Fruit fly (Drosophila melanogaster) whole organism, embryonic: ENCODE measurements around the gene Tob.

Experiments
- Bdp1 ChIP-seq: fragments of 200-800 bp; sonication (Bioruptor generic); optimal IDR thresholded peaks from 3 replicates; lab custom pipeline; 2016; ENCODE audit warnings: missing biosample characterization, missing genetic modification characterization
- CG10543 ChIP-seq: fragments of 200-800 bp; sonication (Bioruptor generic); optimal IDR thresholded peaks from 3 replicates; lab custom pipeline; 2017; ENCODE audit warnings: missing biosample characterization, mild to moderate bottlenecking, missing genetic modification characterization, moderate library complexity
- CG10654 ChIP-seq: fragments of 200-800 bp; sonication (Bioruptor generic); optimal IDR thresholded peaks from 2 replicates; lab custom pipeline; 2016; ENCODE audit warnings: missing biosample characterization, missing genetic modification characterization
- CG11093 ChIP-seq: fragments of 200-800 bp; sonication (Bioruptor generic); IDR thresholded peaks from 3 replicates; pipeline ENCODE4 v1.3.6; 2022; ENCODE audit warnings: missing biosample characterization, missing genetic modification characterization
- CG12744 ChIP-seq: fragments of 200-800 bp; sonication (Bioruptor generic); optimal IDR thresholded peaks from 2 replicates; lab custom pipeline; 2016; ENCODE audit warnings: missing biosample characterization, missing genetic modification characterization
- CG13287 ChIP-seq: fragments of 200-800 bp; sonication (Bioruptor generic); IDR thresholded peaks from 2 replicates; pipeline ENCODE4 v1.3.6; 2022; ENCODE audit warnings: missing biosample characterization, missing genetic modification characterization; ENCODE audit not compliant: partially characterized antibody
- CG14050 ChIP-seq: fragments of 200-800 bp; sonication (Bioruptor generic); IDR thresholded peaks from 3 replicates; pipeline ENCODE4 v1.3.6; 2022; ENCODE audit warnings: missing biosample characterization, missing genetic modification characterization
- CG14710 ChIP-seq: fragments of 200-800 bp; sonication (Bioruptor generic); optimal IDR thresholded peaks from 3 replicates; lab custom pipeline; 2019; ENCODE audit warnings: missing biosample characterization, mild to moderate bottlenecking, missing genetic modification characterization, moderate library complexity
- CG15011 ChIP-seq: fragments of 200-800 bp; sonication (Bioruptor generic); optimal IDR thresholded peaks from 3 replicates; lab custom pipeline; 2018; ENCODE audit warnings: missing biosample characterization, mild to moderate bottlenecking, missing genetic modification characterization
- CG1529 ChIP-seq: fragments of 200-800 bp; sonication (Bioruptor generic); optimal IDR thresholded peaks from 3 replicates; lab custom pipeline; 2018; ENCODE audit warnings: missing biosample characterization, missing genetic modification characterization
- CG1602 ChIP-seq: fragments of 200-800 bp; sonication (Bioruptor generic); optimal IDR thresholded peaks from 3 replicates; lab custom pipeline; 2016; ENCODE audit warnings: missing biosample characterization, missing genetic modification characterization
- CG18011 ChIP-seq: fragments of 200-800 bp; sonication (Bioruptor generic); optimal IDR thresholded peaks from 2 replicates; lab custom pipeline; 2017; ENCODE audit warnings: missing biosample characterization, missing genetic modification characterization, mild to moderate bottlenecking, moderate library complexity, missing genotype
- CG30403 ChIP-seq: fragments of 200-800 bp; sonication (Bioruptor generic); optimal IDR thresholded peaks from 3 replicates; lab custom pipeline; 2016; ENCODE audit warnings: missing biosample characterization, missing genetic modification characterization
- CG6654 ChIP-seq: fragments of 200-800 bp; sonication (Bioruptor generic); optimal IDR thresholded peaks from 2 replicates; lab custom pipeline; 2017; ENCODE audit warnings: missing biosample characterization, mild to moderate bottlenecking, missing genetic modification characterization
- CG7963 ChIP-seq: fragments of 200-800 bp; sonication (Bioruptor generic); IDR thresholded peaks from 3 replicates; pipeline ENCODE4 v1.3.6; 2022; ENCODE audit warnings: missing biosample characterization, missing genetic modification characterization; ENCODE audit not compliant: partially characterized antibody
- CG9727 ChIP-seq: fragments of 200-800 bp; sonication (Bioruptor generic); optimal IDR thresholded peaks from 3 replicates; lab custom pipeline; 2017; ENCODE audit warnings: missing biosample characterization, mild to moderate bottlenecking, missing genetic modification characterization
- CTCF ChIP-seq: fragments of 200-800 bp; sonication (Bioruptor generic); optimal IDR thresholded peaks from 2 replicates; lab custom pipeline; 2017; ENCODE audit warnings: missing biosample characterization, mild to moderate bottlenecking, missing genetic modification characterization, moderate library complexity
- CoRest ChIP-seq: fragments of 200-800 bp; sonication (Bioruptor generic); optimal IDR thresholded peaks from 3 replicates; lab custom pipeline; 2018; ENCODE audit warnings: missing biosample characterization, mild to moderate bottlenecking, missing genetic modification characterization, moderate library complexity
- Dip3 ChIP-seq: fragments of 200-800 bp; sonication (Bioruptor generic); optimal IDR thresholded peaks from 3 replicates; lab custom pipeline; 2016; ENCODE audit warnings: missing biosample characterization, missing genetic modification characterization
- Doc3 ChIP-seq: fragments of 200-800 bp; sonication (Bioruptor generic); IDR thresholded peaks from 3 replicates; pipeline ENCODE4 v1.3.6; 2022; ENCODE audit warnings: missing biosample characterization, missing genetic modification characterization; ENCODE audit not compliant: partially characterized antibody
- HLH54F ChIP-seq: fragments of 200-800 bp; sonication (Bioruptor generic); optimal IDR thresholded peaks from 3 replicates; lab custom pipeline; 2016; ENCODE audit warnings: missing biosample characterization, missing genetic modification characterization
- HLHmδ ChIP-seq: fragments of 200-800 bp; sonication (Bioruptor generic); optimal IDR thresholded peaks from 2 replicates; lab custom pipeline; 2018; ENCODE audit warnings: missing biosample characterization, mild to moderate bottlenecking, missing genetic modification characterization, moderate library complexity
- Myb ChIP-seq: fragments of 200-800 bp; sonication (Bioruptor generic); optimal IDR thresholded peaks from 2 replicates; lab custom pipeline; 2016; ENCODE audit warnings: missing biosample characterization, missing genetic modification characterization
- NC2α ChIP-seq: fragments of 200-800 bp; sonication (Bioruptor generic); optimal IDR thresholded peaks from 2 replicates; lab custom pipeline; 2016; ENCODE audit warnings: missing biosample characterization, missing genetic modification characterization
- NFAT ChIP-seq: fragments of 200-800 bp; sonication (Bioruptor generic); IDR thresholded peaks from 2 replicates; pipeline ENCODE4 v1.3.6; 2022; ENCODE audit warnings: missing biosample characterization, missing genetic modification characterization
- Neu2 ChIP-seq: fragments of 200-800 bp; sonication (Bioruptor generic); optimal IDR thresholded peaks from 3 replicates; lab custom pipeline; 2016; ENCODE audit warnings: missing biosample characterization, missing genetic modification characterization, borderline replicate concordance
- Scr ChIP-seq: fragments of 200-800 bp; sonication (Bioruptor generic); IDR thresholded peaks from 2 replicates; pipeline ENCODE4 v1.3.6; 2022; ENCODE audit warnings: missing biosample characterization, missing genetic modification characterization; ENCODE audit not compliant: partially characterized antibody
- Sry-β ChIP-seq: fragments of 200-800 bp; sonication (Bioruptor generic); optimal IDR thresholded peaks from 2 replicates; lab custom pipeline; 2018; ENCODE audit warnings: missing biosample characterization, mild to moderate bottlenecking, missing genetic modification characterization, moderate library complexity
- aop ChIP-seq: fragments of 200-800 bp; sonication (Bioruptor generic); IDR thresholded peaks from 2 replicates; pipeline ENCODE4 v1.3.6; 2022; ENCODE audit warnings: missing biosample characterization, missing genetic modification characterization
- ap ChIP-seq: fragments of 200-800 bp; sonication (Bioruptor generic); IDR thresholded peaks from 2 replicates; pipeline ENCODE4 v1.3.6; 2022; ENCODE audit warnings: missing biosample characterization, missing genetic modification characterization
- chif ChIP-seq, 2 experiments: fragments of 200-800 bp; sonication (Bioruptor generic); optimal IDR thresholded peaks; 3 replicates each; lab custom pipeline; 2016; ENCODE audit warnings: missing biosample characterization in 2 of 2, missing genetic modification characterization in 2 of 2
- ci ChIP-seq: fragments of 200-800 bp; sonication (Bioruptor generic); IDR thresholded peaks from 3 replicates; pipeline ENCODE4 v1.3.6; 2022; ENCODE audit warnings: missing biosample characterization, missing genetic modification characterization
- dimm ChIP-seq: fragments of 200-800 bp; sonication (Bioruptor generic); IDR thresholded peaks from 2 replicates; pipeline ENCODE4 v1.3.6; 2022; ENCODE audit warnings: missing biosample characterization, missing genetic modification characterization
- disco-r ChIP-seq: fragments of 200-800 bp; sonication (Bioruptor generic); optimal IDR thresholded peaks from 2 replicates; lab custom pipeline; 2016; ENCODE audit warnings: missing biosample characterization, missing genetic modification characterization
- esg ChIP-seq: fragments of 200-800 bp; sonication (Bioruptor generic); conservative IDR thresholded peaks from 2 replicates; pipeline ENCODE4 v1.3.6; 2022; ENCODE audit warnings: missing biosample characterization, missing genetic modification characterization
- fru ChIP-seq: fragments of >200 bp; optimal IDR thresholded peaks from 2 replicates; lab custom pipeline; 2017
- gfzf ChIP-seq: fragments of 200-800 bp; sonication (Bioruptor generic); optimal IDR thresholded peaks from 2 replicates; lab custom pipeline; 2016; ENCODE audit warnings: missing biosample characterization, mild to moderate bottlenecking, missing genetic modification characterization, moderate library complexity
- her ChIP-seq: fragments of 200-800 bp; sonication (Bioruptor generic); optimal IDR thresholded peaks from 2 replicates; lab custom pipeline; 2016; ENCODE audit warnings: missing biosample characterization, missing genetic modification characterization
- insv ChIP-seq, 2 experiments: fragments of 200-800 bp; sonication (Bioruptor generic); optimal IDR thresholded peaks; 3 replicates each; lab custom pipeline; 2016 to 2018; ENCODE audit warnings: missing biosample characterization in 2 of 2, missing genetic modification characterization in 2 of 2
- klu ChIP-seq: fragments of 200-800 bp; sonication (Bioruptor generic); IDR thresholded peaks from 2 replicates; pipeline ENCODE4 v1.3.6; 2022; ENCODE audit warnings: missing biosample characterization, missing genetic modification characterization
- knrl ChIP-seq: fragments of 200-800 bp; sonication (Bioruptor generic); IDR thresholded peaks from 3 replicates; pipeline ENCODE4 v1.3.6; 2022; ENCODE audit warnings: missing biosample characterization, missing genetic modification characterization; ENCODE audit not compliant: partially characterized antibody
- mirr ChIP-seq: fragments of 200-800 bp; sonication (Bioruptor generic); optimal IDR thresholded peaks from 3 replicates; lab custom pipeline; 2018; ENCODE audit warnings: missing biosample characterization, mild to moderate bottlenecking, missing genetic modification characterization
- pan ChIP-seq, 4 experiments: fragments of >200 bp in 3 of 4; fragments of 200-800 bp in 1 of 4; sonication (Bioruptor generic) in 1 of 4; optimal IDR thresholded peaks in 3 of 4; IDR thresholded peaks in 1 of 4; 2 replicates each; pipeline versions ENCODE4 v1.3.6 to Lab custom; 2017 to 2022; ENCODE audit warnings: missing biosample characterization in 2 of 4, missing genetic modification characterization in 2 of 4, mixed read lengths in 1 of 4
- rib ChIP-seq: fragments of 200-800 bp; sonication (Bioruptor generic); IDR thresholded peaks from 2 replicates; pipeline ENCODE4 v1.3.6; 2022; ENCODE audit warnings: missing biosample characterization, missing genetic modification characterization
- stc ChIP-seq: fragments of 200-800 bp; sonication (Bioruptor generic); IDR thresholded peaks from 2 replicates; pipeline ENCODE4 v1.3.6; 2022; ENCODE audit warnings: missing biosample characterization, missing genetic modification characterization
- tup ChIP-seq: fragments of 200-800 bp; sonication (Bioruptor generic); optimal IDR thresholded peaks from 2 replicates; lab custom pipeline; 2016; ENCODE audit warnings: missing biosample characterization, mild to moderate bottlenecking, missing genetic modification characterization, moderate library complexity
- vnd ChIP-seq: fragments of 200-800 bp; sonication (Bioruptor generic); IDR thresholded peaks from 3 replicates; pipeline ENCODE4 v1.3.6; 2022; ENCODE audit warnings: missing biosample characterization, missing genetic modification characterization; ENCODE audit not compliant: partially characterized antibody
- wek ChIP-seq: fragments of 200-800 bp; sonication (Bioruptor generic); optimal IDR thresholded peaks from 3 replicates; lab custom pipeline; 2018; ENCODE audit warnings: missing biosample characterization, mild to moderate bottlenecking, missing genetic modification characterization, moderate library complexity

Tob gene

DNA sequence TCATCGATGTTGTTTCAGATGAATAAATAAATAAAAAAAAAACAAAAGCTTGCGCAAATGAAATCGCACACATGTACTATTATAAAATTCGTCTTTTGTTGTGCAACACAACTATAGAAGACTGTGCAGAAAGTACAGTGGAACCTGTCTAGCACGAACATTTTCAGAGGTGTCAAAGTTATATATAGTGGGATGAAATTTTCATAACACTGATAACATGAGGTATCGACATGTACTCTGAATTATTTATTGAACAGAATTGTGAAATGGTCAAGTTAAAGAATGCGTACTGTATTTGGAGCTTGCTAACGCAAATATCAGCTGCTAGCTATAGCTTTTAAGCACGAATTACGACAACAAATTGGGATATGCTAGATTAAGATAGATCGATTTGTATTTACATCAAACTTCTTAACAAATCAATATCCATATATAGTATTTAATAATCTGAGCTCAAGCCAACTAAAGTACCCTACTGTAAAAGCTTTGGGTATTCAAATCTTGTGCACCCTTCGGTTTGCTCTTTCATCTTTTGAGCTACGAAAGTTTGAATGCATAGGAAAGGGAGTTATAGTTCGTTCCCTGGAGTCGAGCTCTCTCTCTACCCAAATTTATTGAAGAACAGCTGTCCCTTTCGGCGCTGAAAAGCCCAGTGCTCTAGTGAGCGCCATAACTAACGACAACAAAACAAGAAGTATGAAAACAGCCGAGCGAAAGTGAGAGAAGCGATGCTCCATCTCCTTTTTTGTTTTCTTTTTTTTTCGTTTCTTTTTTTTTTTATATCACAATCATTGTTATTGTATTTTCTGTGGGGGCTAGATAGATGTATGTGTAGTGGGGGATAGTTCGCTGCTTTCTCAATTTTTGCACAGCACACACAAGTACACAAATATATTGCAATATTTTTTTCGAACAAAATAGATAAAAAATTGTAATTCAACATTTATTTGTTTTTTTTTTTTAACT, 833 bp downstream of the Tob start (continued):
- TF ChIP-seq Dip3 (GFP tag; lab: Kevin White, UChicago) (peak; percentile 92), CG11093 (GFP tag; lab: Robert Waterston, UW) (peak; percentile 83), klu (GFP tag; lab: Robert Waterston, UW) (peak; percentile 75), knrl (no peak), wek (peak; percentile 84), vnd (GFP tag; lab: Robert Waterston, UW) (no peak), aop (GFP tag; lab: Robert Waterston, UW) (peak; percentile 73; the same call in 1 of the 2 replicates), CG10543 (GFP tag; lab: Kevin White, UChicago) (peak; percentile 93), HLHmδ (GFP tag; lab: Kevin White, UChicago) (no peak), CG10654 (GFP tag; lab: Kevin White, UChicago) (peak; percentile 87), NC2α (GFP tag; lab: Kevin White, UChicago) (peak; percentile 54), NFAT (GFP tag; lab: Robert Waterston, UW) (peak; percentile 93), rib (GFP tag; lab: Robert Waterston, UW) (peak; percentile 92), CG12744 (GFP tag; lab: Kevin White, UChicago) (peak; percentile 88), CG1529 (GFP tag; lab: Kevin White, UChicago) (peak; percentile 74), CTCF (GFP tag; lab: Kevin White, UChicago) (peak; percentile 10), insv (GFP tag; optimal IDR thresholded peaks at IDR 0.05; lab: Kevin White, UChicago) (peak in 1 of 2 experiments; percentile 54), gfzf (GFP tag; lab: Kevin White, UChicago) (no peak), CG14050 (peak; percentile 85), CG30403 (peak; percentile 90), tup (GFP tag; lab: Kevin White, UChicago) (peak; percentile 30), CG13287 (no peak), chif (GFP tag; optimal IDR thresholded peaks at IDR 0.05; lab: Kevin White, UChicago) (peak; percentile 85 to 89), stc (peak; percentile 84), Scr (no peak), fru (lab: Kevin White, UChicago) (no peak), CG7963 (GFP tag; lab: Robert Waterston, UW) (no peak), CG15011 (peak; percentile 81), ap (GFP tag; lab: Robert Waterston, UW) (peak; percentile 83), CG14710 (tag; lab: Kevin White, UChicago) (peak; percentile 58), her (GFP tag; lab: Kevin White, UChicago) (peak; percentile 85), pan (optimal IDR thresholded peaks at IDR 0.05; lab: Kevin White, UChicago) (no peak), pan (GFP tag; optimal IDR thresholded peaks at IDR 0.05 in 1 of 2, IDR thresholded peaks at IDR 0.05 in 1 of 2) (peak in 1 of 2 experiments; percentile 94), Sry-β (no peak), Bdp1 (GFP tag; lab: Kevin White, UChicago) (peak; percentile 73), HLH54F (GFP tag; lab: Kevin White, UChicago) (peak; percentile 91), Myb (GFP tag; lab: Kevin White, UChicago) (peak; percentile 68), Neu2 (GFP tag; lab: Kevin White, UChicago) (no peak), CoRest (tag; lab: Kevin White, UChicago) (peak; percentile 93), esg (GFP tag; lab: Robert Waterston, UW) (peak; percentile 91), mirr (GFP tag; lab: Kevin White, UChicago) (peak; percentile 97), Doc3 (no peak), disco-r (GFP tag; lab: Kevin White, UChicago) (peak; percentile 95), ci (peak; percentile 94), CG18011 (GFP tag; lab: Kevin White, UChicago) (peak; percentile 73), CG1602 (GFP tag; lab: Kevin White, UChicago) (peak; percentile 80), CG9727 (GFP tag; lab: Kevin White, UChicago) (peak; percentile 80), CG6654 (GFP tag; lab: Kevin White, UChicago) (peak; percentile 72), dimm (peak; percentile 81)
